Worm (Caenorhabditis elegans): ENCODE results near the gene Y43F8B.13.

DNA sequence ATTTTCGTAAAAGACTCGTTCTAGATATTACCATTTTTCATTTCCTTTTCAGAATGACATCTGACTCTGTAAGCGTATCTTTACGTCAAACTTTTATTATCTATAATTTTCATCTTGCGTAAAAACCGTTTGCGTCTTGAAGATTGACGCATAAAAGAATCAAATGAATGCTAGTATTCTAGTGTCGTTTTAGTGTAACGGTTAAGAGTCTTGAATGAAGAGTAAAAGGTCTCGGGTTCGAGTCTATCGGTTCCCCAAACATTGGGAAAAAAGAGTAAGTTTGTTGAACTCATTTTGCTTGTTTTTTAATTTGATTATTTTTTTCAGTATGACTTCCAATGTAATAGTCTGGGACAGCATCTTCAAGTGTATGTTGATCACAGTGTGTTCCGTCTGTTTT lies 28.8 kb downstream of the Y43F8B.13 start, which contains the start of gene Y43F8B.17:
- no peak for TF ChIP-seq him-1 (tag; optimal IDR thresholded peaks at IDR 0.05)
- TF ChIP-seq dao-5 (tag; optimal IDR thresholded peaks at IDR 0.05) = no peak
